Worm (Caenorhabditis elegans) whole organism, midembryonic: ENCODE measurements around the gene wrb-1.

Source experiments
- klf-2 ChIP-seq: fragments of 200-800 bp; sonication (Bioruptor generic); conservative IDR thresholded peaks from 2 replicates; pipeline ENCODE4 v1.3.6; 2022; ENCODE audit warnings: missing genetic modification reagents, missing genetic modification characterization, missing compliant biosample characterization
- med-1 ChIP-seq: sonication (generic microtip); optimal IDR thresholded peaks from 2 replicates; lab custom pipeline; 2017; ENCODE audit warnings: missing genetic modification characterization, mild to moderate bottlenecking, missing compliant biosample characterization, antibody characterized with exemption, missing genetic modification reagents; ENCODE audit not compliant: insufficient read depth
- ref-1 ChIP-seq: fragments of 200-800 bp; sonication (Bioruptor generic); conservative IDR thresholded peaks from 2 replicates; pipeline ENCODE4 v1.3.6; 2022; ENCODE audit warnings: missing genetic modification reagents, missing genetic modification characterization, missing compliant biosample characterization
- ztf-29 ChIP-seq: fragments of 200-800 bp; sonication (Bioruptor generic); IDR thresholded peaks from 2 replicates; pipeline ENCODE4 v1.3.6; 2022; ENCODE audit warnings: missing genetic modification reagents, missing genetic modification characterization, missing compliant biosample characterization

- TF ChIP-seq klf-2 (no peak), ztf-29 (GFP tag; lab: Robert Waterston, UW) (no peak), med-1 (GFP tag; lab: Kevin White, UChicago) (no peak), ref-1 (no peak)
Observed at ce11 chrV:1157443-1157842, 38.4 kb upstream of the wrb-1 start.
